Fruit fly (Drosophila melanogaster): ENCODE measurements around the gene Reps.

DNA sequence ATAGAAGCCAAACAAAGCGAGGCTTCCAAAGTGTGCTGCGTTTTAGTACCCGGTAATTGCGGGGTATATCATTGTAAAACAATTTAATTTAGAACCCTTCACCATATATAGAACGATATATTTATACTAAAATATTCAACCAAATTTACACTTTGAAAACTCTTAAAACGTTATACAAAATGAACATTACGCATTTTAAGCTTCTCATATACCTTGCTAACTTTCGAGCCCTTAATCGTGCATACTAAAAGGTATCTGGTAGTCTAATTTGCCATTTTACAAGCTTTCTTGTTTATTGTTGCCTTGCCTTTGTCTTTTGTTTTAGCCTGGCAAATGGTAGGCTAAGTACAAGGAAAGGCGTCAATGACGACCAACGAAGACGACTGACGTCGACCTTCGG is 38.5 kb downstream of the Reps start:
- TF ChIP-seq psq (optimal IDR thresholded peaks at IDR 0.05) = no peak
- TF ChIP-seq h (optimal IDR thresholded peaks at IDR 0.05) = no peak
- no peak for TF ChIP-seq ttk (optimal IDR thresholded peaks at IDR 0.05)
- no peak for TF ChIP-seq Sin3A (optimal IDR thresholded peaks at IDR 0.05)
- TF ChIP-seq insv (optimal IDR thresholded peaks at IDR 0.05) = no peak
